Fruit fly (Drosophila melanogaster) whole organism, embryonic: ENCODE data around the gene scrib.
A peak's percentile ranks its signal among the peaks of the same experiment; 100 is the strongest.

Experiments
- Antp ChIP-seq: fragments of 200-800 bp; sonication (Bioruptor generic); optimal IDR thresholded peaks from 3 replicates; lab custom pipeline; 2016; ENCODE audit warnings: missing biosample characterization, missing genetic modification characterization
- B-H2 ChIP-seq: fragments of 200-800 bp; sonication (Bioruptor generic); optimal IDR thresholded peaks from 2 replicates; lab custom pipeline; 2018; ENCODE audit warnings: missing biosample characterization, mild to moderate bottlenecking, missing genetic modification characterization
- Bdp1 ChIP-seq: fragments of 200-800 bp; sonication (Bioruptor generic); optimal IDR thresholded peaks from 3 replicates; lab custom pipeline; 2016; ENCODE audit warnings: missing biosample characterization, missing genetic modification characterization
- CG1024 ChIP-seq: fragments of 200-800 bp; sonication (Bioruptor generic); IDR thresholded peaks from 2 replicates; pipeline ENCODE4 v1.3.6; 2022; ENCODE audit warnings: missing biosample characterization, missing genetic modification characterization
- CG10321 ChIP-seq: fragments of 200-800 bp; sonication (Bioruptor generic); IDR thresholded peaks from 2 replicates; pipeline ENCODE4 v1.3.6; 2022; ENCODE audit warnings: missing biosample characterization, missing genetic modification characterization
- CG10366 ChIP-seq: fragments of 200-800 bp; sonication (Bioruptor generic); IDR thresholded peaks from 2 replicates; pipeline ENCODE4 v1.3.6; 2022; ENCODE audit warnings: missing biosample characterization, missing genetic modification characterization
- CG10654 ChIP-seq: fragments of 200-800 bp; sonication (Bioruptor generic); optimal IDR thresholded peaks from 2 replicates; lab custom pipeline; 2016; ENCODE audit warnings: missing biosample characterization, missing genetic modification characterization
- CG10959 ChIP-seq: fragments of 200-800 bp; sonication (Bioruptor generic); IDR thresholded peaks from 2 replicates; pipeline ENCODE4 v1.3.6; 2022; ENCODE audit warnings: missing biosample characterization, missing genetic modification characterization
- CG10979 ChIP-seq: fragments of 200-800 bp; sonication (Bioruptor generic); optimal IDR thresholded peaks from 2 replicates; lab custom pipeline; 2018; ENCODE audit warnings: missing biosample characterization, mild to moderate bottlenecking, missing genetic modification characterization, moderate library complexity
- CG11398 ChIP-seq: fragments of 200-800 bp; sonication (Bioruptor generic); optimal IDR thresholded peaks from 2 replicates; lab custom pipeline; 2016; ENCODE audit warnings: missing biosample characterization, missing genetic modification characterization
- CG12236 ChIP-seq: fragments of 200-800 bp; sonication (Bioruptor generic); optimal IDR thresholded peaks from 2 replicates; lab custom pipeline; 2016; ENCODE audit warnings: missing biosample characterization, missing genetic modification characterization
- CG12391 ChIP-seq: fragments of 200-800 bp; sonication (Bioruptor generic); optimal IDR thresholded peaks from 3 replicates; lab custom pipeline; 2018; ENCODE audit warnings: missing biosample characterization, mild to moderate bottlenecking, missing genetic modification characterization, moderate library complexity
- CG13894 ChIP-seq: fragments of 200-800 bp; sonication (Bioruptor generic); optimal IDR thresholded peaks from 3 replicates; lab custom pipeline; 2018; ENCODE audit warnings: missing biosample characterization, mild to moderate bottlenecking, missing genetic modification characterization, moderate library complexity
- CG1832 ChIP-seq: fragments of 200-800 bp; sonication (Bioruptor generic); optimal IDR thresholded peaks from 2 replicates; lab custom pipeline; 2017; ENCODE audit warnings: missing biosample characterization, mild to moderate bottlenecking, missing genetic modification characterization, inconsistent platforms
- CG2202 ChIP-seq: fragments of 200-800 bp; sonication (Bioruptor generic); optimal IDR thresholded peaks from 2 replicates; lab custom pipeline; 2018; ENCODE audit warnings: missing biosample characterization, mild to moderate bottlenecking, missing genetic modification characterization
- CG2889 ChIP-seq: fragments of 200-800 bp; sonication (Bioruptor generic); IDR thresholded peaks from 3 replicates; pipeline ENCODE4 v1.3.6; 2022; ENCODE audit warnings: missing biosample characterization, missing genetic modification characterization
- CG4730 ChIP-seq: fragments of 200-800 bp; sonication (Bioruptor generic); IDR thresholded peaks from 2 replicates; pipeline ENCODE4 v1.3.6; 2022; ENCODE audit warnings: missing biosample characterization, missing genetic modification characterization
- CG6765 ChIP-seq: fragments of 200-800 bp; sonication (Bioruptor generic); optimal IDR thresholded peaks from 3 replicates; lab custom pipeline; 2017; ENCODE audit warnings: missing biosample characterization, mild to moderate bottlenecking, missing genetic modification characterization
- CG6791 ChIP-seq: fragments of 200-800 bp; sonication (Bioruptor generic); IDR thresholded peaks from 3 replicates; pipeline ENCODE4 v1.3.6; 2022; ENCODE audit warnings: missing biosample characterization, missing genetic modification characterization; ENCODE audit not compliant: partially characterized antibody
- CG7839 ChIP-seq: fragments of 200-800 bp; sonication (Bioruptor generic); optimal IDR thresholded peaks from 3 replicates; lab custom pipeline; 2018; ENCODE audit warnings: missing biosample characterization, mild to moderate bottlenecking, missing genetic modification characterization, moderate library complexity
- CG8924 ChIP-seq: fragments of 200-800 bp; optimal IDR thresholded peaks from 3 replicates; lab custom pipeline; 2019; ENCODE audit warnings: missing biosample characterization, mild to moderate bottlenecking, missing genetic modification characterization, moderate library complexity
- CG8944 ChIP-seq: fragments of 200-800 bp; sonication (Bioruptor generic); optimal IDR thresholded peaks from 3 replicates; lab custom pipeline; 2016; ENCODE audit warnings: missing biosample characterization, missing genetic modification characterization
- CHES-1-like ChIP-seq: fragments of 200-800 bp; sonication (Bioruptor generic); optimal IDR thresholded peaks from 2 replicates; lab custom pipeline; 2016; ENCODE audit warnings: missing biosample characterization, missing genetic modification characterization
- Chrac-16 ChIP-seq: fragments of 200-800 bp; sonication (Bioruptor generic); optimal IDR thresholded peaks from 3 replicates; lab custom pipeline; 2016; ENCODE audit warnings: missing biosample characterization, missing genetic modification characterization
- CkIIα-i1 ChIP-seq: fragments of 200-800 bp; sonication (Bioruptor generic); IDR thresholded peaks from 2 replicates; pipeline ENCODE4 v1.3.6; 2022; ENCODE audit warnings: missing biosample characterization, missing genetic modification characterization
- Dad ChIP-seq: fragments of 200-800 bp; sonication (Bioruptor generic); optimal IDR thresholded peaks from 3 replicates; lab custom pipeline; 2016; ENCODE audit warnings: missing biosample characterization, missing genetic modification characterization
- Dek ChIP-seq: fragments of 200-800 bp; sonication (Bioruptor generic); optimal IDR thresholded peaks from 3 replicates; lab custom pipeline; 2019; ENCODE audit warnings: missing biosample characterization, mild to moderate bottlenecking, missing genetic modification characterization, moderate library complexity
- Dfd ChIP-seq, 2 experiments: fragments of >200 bp; optimal IDR thresholded peaks; 2 replicates each; lab custom pipeline; 2017; ENCODE audit warnings: missing biosample characterization in 2 of 2, missing genetic modification characterization in 2 of 2
- E2f1 ChIP-seq: fragments of 200-800 bp; sonication (Bioruptor generic); IDR thresholded peaks from 2 replicates; pipeline ENCODE4 v1.3.6; 2022; ENCODE audit warnings: missing biosample characterization, missing genetic modification characterization
- Elba2 ChIP-seq: fragments of 200-800 bp; sonication (Bioruptor generic); optimal IDR thresholded peaks from 3 replicates; lab custom pipeline; 2016; ENCODE audit warnings: missing biosample characterization, missing genetic modification characterization
- H15 ChIP-seq: fragments of 200-800 bp; sonication (Bioruptor generic); IDR thresholded peaks from 3 replicates; pipeline ENCODE4 v1.3.6; 2022; ENCODE audit warnings: missing biosample characterization, missing genetic modification characterization
- H2.0 ChIP-seq: fragments of 200-800 bp; sonication (Bioruptor generic); IDR thresholded peaks from 2 replicates; pipeline ENCODE4 v1.3.6; 2022; ENCODE audit warnings: missing biosample characterization, missing genetic modification characterization
- Hand ChIP-seq: fragments of 200-800 bp; sonication (Bioruptor generic); optimal IDR thresholded peaks from 2 replicates; lab custom pipeline; 2017; ENCODE audit warnings: mild to moderate bottlenecking, missing biosample characterization, missing genetic modification reagents, missing genetic modification characterization
- Hsf ChIP-seq: fragments of 200-800 bp; sonication (Bioruptor generic); optimal IDR thresholded peaks from 3 replicates; lab custom pipeline; 2016; ENCODE audit warnings: missing biosample characterization, missing genetic modification characterization
- NFAT ChIP-seq: fragments of 200-800 bp; sonication (Bioruptor generic); IDR thresholded peaks from 2 replicates; pipeline ENCODE4 v1.3.6; 2022; ENCODE audit warnings: missing biosample characterization, missing genetic modification characterization
- Rfx ChIP-seq: fragments of 200-800 bp; sonication (Bioruptor generic); IDR thresholded peaks from 2 replicates; pipeline ENCODE4 v1.3.6; 2022; ENCODE audit warnings: missing biosample characterization, missing genetic modification characterization
- Spps ChIP-seq: fragments of 200-800 bp; sonication (Bioruptor generic); optimal IDR thresholded peaks from 2 replicates; lab custom pipeline; 2018; ENCODE audit warnings: missing biosample characterization, mild to moderate bottlenecking, missing genetic modification characterization
- ase ChIP-seq: fragments of 200-800 bp; sonication (Bioruptor generic); IDR thresholded peaks from 3 replicates; pipeline ENCODE4 v1.3.6; 2022; ENCODE audit warnings: missing biosample characterization, missing genetic modification characterization
- az2 ChIP-seq: fragments of 200-800 bp; sonication (Bioruptor generic); optimal IDR thresholded peaks from 3 replicates; lab custom pipeline; 2016; ENCODE audit warnings: missing biosample characterization, missing genetic modification characterization
- chm ChIP-seq: fragments of 200-800 bp; sonication (Bioruptor generic); IDR thresholded peaks from 2 replicates; pipeline ENCODE4 v1.3.6; 2022; ENCODE audit warnings: missing biosample characterization, missing genetic modification characterization
- dysf ChIP-seq: fragments of 200-800 bp; sonication (Bioruptor generic); IDR thresholded peaks from 3 replicates; pipeline ENCODE4 v1.3.6; 2022; ENCODE audit warnings: missing biosample characterization, missing genetic modification characterization
- ems ChIP-seq: fragments of 200-800 bp; sonication (Bioruptor generic); optimal IDR thresholded peaks from 3 replicates; lab custom pipeline; 2016; ENCODE audit warnings: missing biosample characterization, missing genetic modification characterization
- gce ChIP-seq: fragments of 200-800 bp; sonication (Bioruptor generic); IDR thresholded peaks from 3 replicates; pipeline ENCODE4 v1.3.6; 2022; ENCODE audit warnings: missing biosample characterization, missing genetic modification characterization
- gfzf ChIP-seq: fragments of 200-800 bp; sonication (Bioruptor generic); optimal IDR thresholded peaks from 2 replicates; lab custom pipeline; 2016; ENCODE audit warnings: missing biosample characterization, mild to moderate bottlenecking, missing genetic modification characterization, moderate library complexity
- grn ChIP-seq: fragments of 200-800 bp; sonication (Bioruptor generic); optimal IDR thresholded peaks from 3 replicates; lab custom pipeline; 2017; ENCODE audit warnings: missing biosample characterization, missing genetic modification characterization
- jumu ChIP-seq: fragments of 200-800 bp; sonication (Bioruptor generic); optimal IDR thresholded peaks from 3 replicates; lab custom pipeline; 2016; ENCODE audit warnings: missing biosample characterization, missing genetic modification characterization
- lab ChIP-seq: fragments of 200-800 bp; sonication (Bioruptor generic); optimal IDR thresholded peaks from 3 replicates; lab custom pipeline; 2017; ENCODE audit warnings: missing biosample characterization, missing genetic modification characterization, mild to moderate bottlenecking, moderate library complexity, missing genetic modification reagents
- luna ChIP-seq: fragments of 200-800 bp; sonication (Bioruptor generic); optimal IDR thresholded peaks from 2 replicates; lab custom pipeline; 2016; ENCODE audit warnings: missing biosample characterization, missing genetic modification characterization
- nmo ChIP-seq: fragments of 200-800 bp; sonication (Bioruptor generic); optimal IDR thresholded peaks from 2 replicates; lab custom pipeline; 2018; ENCODE audit warnings: missing biosample characterization, mild to moderate bottlenecking, missing genetic modification characterization, moderate library complexity
- onecut ChIP-seq: fragments of 200-800 bp; sonication (Bioruptor generic); IDR thresholded peaks from 2 replicates; pipeline ENCODE4 v1.3.6; 2022; ENCODE audit warnings: missing biosample characterization, missing genetic modification characterization
- ro ChIP-seq: fragments of 200-800 bp; sonication (Bioruptor generic); IDR thresholded peaks from 2 replicates; pipeline ENCODE4 v1.3.6; 2022; ENCODE audit warnings: missing biosample characterization, missing genetic modification characterization
- schlank ChIP-seq: fragments of 200-800 bp; sonication (Bioruptor generic); optimal IDR thresholded peaks from 2 replicates; lab custom pipeline; 2018; ENCODE audit warnings: missing biosample characterization, mild to moderate bottlenecking, missing genetic modification characterization

The scrib gene

DNA sequence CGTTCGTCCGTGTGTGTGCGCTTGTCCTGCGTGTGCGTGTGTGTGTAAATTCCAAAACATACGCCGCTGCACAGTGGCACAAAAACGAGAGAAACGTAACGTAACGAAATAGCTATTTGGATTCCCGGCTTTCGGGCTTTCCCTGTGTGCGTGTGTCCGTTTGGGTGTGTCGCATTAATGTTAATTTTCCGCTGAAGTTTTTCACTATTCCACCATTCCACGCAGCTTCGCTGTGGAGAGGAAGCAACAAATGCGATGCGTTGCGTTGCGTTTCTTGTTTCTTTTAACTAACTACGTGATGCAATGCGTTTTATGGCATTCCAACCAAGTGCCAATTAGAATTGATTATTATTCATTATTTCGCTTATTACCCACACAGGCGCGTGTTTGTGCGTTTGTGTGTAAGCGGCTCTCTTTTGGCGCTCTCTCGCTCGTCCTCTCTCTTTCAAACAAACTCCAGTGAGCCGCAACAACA lies 634 bp downstream of the scrib start (continued):
- no peak for TF ChIP-seq ro (GFP tag; lab: Robert Waterston, UW)
- TF ChIP-seq CG10959 = no peak; the same call in 1 of the 2 replicates
- TF ChIP-seq CG8944 (GFP tag; lab: Kevin White, UChicago) = peak; percentile 35
- TF ChIP-seq CG12236 (GFP tag; lab: Kevin White, UChicago) = peak; percentile 20
- TF ChIP-seq Chrac-16 (GFP tag; lab: Kevin White, UChicago) = peak; percentile 10
- no peak for TF ChIP-seq CG2202 (tag; lab: Kevin White, UChicago)
- TF ChIP-seq Bdp1 (GFP tag; lab: Kevin White, UChicago) = no peak
- peak; percentile 38 for TF ChIP-seq jumu (GFP tag; lab: Kevin White, UChicago)
- no peak for TF ChIP-seq CG1024 (GFP tag; lab: Robert Waterston, UW)
- peak; percentile 41; the same call in 1 of the 2 replicates for TF ChIP-seq H2.0 (GFP tag; lab: Robert Waterston, UW)
- TF ChIP-seq CG13894 (tag; lab: Kevin White, UChicago) = no peak
- no peak for TF ChIP-seq grn
- no peak for TF ChIP-seq Hand (GFP tag; lab: Kevin White, UChicago)
- TF ChIP-seq nmo = peak; percentile 68
- peak; percentile 5 for TF ChIP-seq CG10979 (tag; lab: Kevin White, UChicago)
- TF ChIP-seq Dfd (GFP tag; optimal IDR thresholded peaks at IDR 0.05; lab: Kevin White, UChicago) = no peak
- TF ChIP-seq CG7839 (tag; lab: Kevin White, UChicago) = peak; percentile 34
- TF ChIP-seq Elba2 (GFP tag; lab: Kevin White, UChicago) = peak; percentile 86
- 0 out of 3 replicates have a peak, but pooled peaks have one; percentile 9 for TF ChIP-seq CG2889 (GFP tag; lab: Robert Waterston, UW)
- TF ChIP-seq az2 (GFP tag; lab: Kevin White, UChicago) = no peak
- no peak for TF ChIP-seq CG10654 (GFP tag; lab: Kevin White, UChicago)
- TF ChIP-seq ems (GFP tag; lab: Kevin White, UChicago) = no peak
- TF ChIP-seq E2f1 (GFP tag; lab: Robert Waterston, UW) = peak; percentile 33; the same call in 1 of the 2 replicates
- TF ChIP-seq NFAT (GFP tag; lab: Robert Waterston, UW) = no peak
- TF ChIP-seq gfzf (GFP tag; lab: Kevin White, UChicago) = no peak
- TF ChIP-seq CG6791 (GFP tag; lab: Robert Waterston, UW) = no peak
- no peak for TF ChIP-seq chm (GFP tag; lab: Robert Waterston, UW)
- no peak for TF ChIP-seq CG8924 (tag; lab: Kevin White, UChicago)
- peak; percentile 18 for TF ChIP-seq CG11398 (GFP tag; lab: Kevin White, UChicago)
- no peak for TF ChIP-seq onecut (GFP tag; lab: Robert Waterston, UW)
- no peak for TF ChIP-seq CkIIα-i1 (GFP tag; lab: Robert Waterston, UW)
- TF ChIP-seq CHES-1-like (GFP tag; lab: Kevin White, UChicago) = peak; percentile 60
- TF ChIP-seq Dad (GFP tag; lab: Kevin White, UChicago) = peak; percentile 28
- no peak for TF ChIP-seq gce
- no peak for TF ChIP-seq CG6765
- peak; percentile 18 for TF ChIP-seq CG12391
- no peak for TF ChIP-seq schlank
- TF ChIP-seq B-H2 (GFP tag; lab: Kevin White, UChicago) = no peak
- TF ChIP-seq Rfx = 0 out of 2 replicates have a peak, but pooled peaks have one; percentile 37
- TF ChIP-seq dysf = peak; percentile 50; the same call in 1 of the 3 replicates
- TF ChIP-seq CG10366 (GFP tag; lab: Robert Waterston, UW) = no peak
- peak; percentile 48 for TF ChIP-seq lab (GFP tag; lab: Kevin White, UChicago)
- no peak for TF ChIP-seq ase
- no peak for TF ChIP-seq H15 (GFP tag; lab: Robert Waterston, UW)
- no peak for TF ChIP-seq Spps (tag; lab: Kevin White, UChicago)
- TF ChIP-seq Dek (tag; lab: Kevin White, UChicago) = no peak
- TF ChIP-seq CG4730 = no peak
- TF ChIP-seq CG1832 (GFP tag; lab: Kevin White, UChicago) = no peak
- TF ChIP-seq luna = peak; percentile 16
- peak; percentile 48 for TF ChIP-seq Hsf (GFP tag; lab: Kevin White, UChicago)
- TF ChIP-seq Antp (GFP tag; lab: Kevin White, UChicago) = peak; percentile 22
- TF ChIP-seq CG10321 (GFP tag; lab: Robert Waterston, UW) = 0 out of 2 replicates have a peak, but pooled peaks have one; percentile 6
